Worm (Caenorhabditis elegans) whole organism, young adult: ENCODE results near the gene polg-1.

ENCODE experiments used
- F10E7.11 ChIP-seq: sonication (generic microtip); optimal IDR thresholded peaks from 2 replicates; lab custom pipeline; 2017; ENCODE audit warnings: mild to moderate bottlenecking, missing genetic modification characterization, moderate library complexity, missing compliant biosample characterization
- F49E8.2 ChIP-seq: sonication (generic microtip); optimal IDR thresholded peaks from 3 replicates; lab custom pipeline; 2017; ENCODE audit warnings: missing genetic modification characterization, mild to moderate bottlenecking, missing compliant biosample characterization, antibody characterized with exemption, moderate library complexity; ENCODE audit not compliant: insufficient read depth
- Y56A3A.18 ChIP-seq: fragments of 200-800 bp; sonication (Bioruptor generic); IDR thresholded peaks from 2 replicates; pipeline ENCODE4 v1.3.6; 2022; ENCODE audit warnings: missing genetic modification reagents, missing genetic modification characterization, missing compliant biosample characterization
- Y67H2A.10 ChIP-seq: fragments of 200-800 bp; sonication (Bioruptor generic); conservative IDR thresholded peaks from 2 replicates; pipeline ENCODE4 v1.3.6; 2022; ENCODE audit warnings: missing genetic modification reagents, missing genetic modification characterization, missing compliant biosample characterization
- Y79H2A.3 ChIP-seq: fragments of 200-800 bp; sonication (Bioruptor generic); conservative IDR thresholded peaks from 2 replicates; pipeline ENCODE4 v1.3.6; 2022; ENCODE audit warnings: missing genetic modification reagents, missing genetic modification characterization, missing compliant biosample characterization
- ZK185.1 ChIP-seq: sonication (generic microtip); optimal IDR thresholded peaks from 2 replicates; lab custom pipeline; 2016; ENCODE audit warnings: mild to moderate bottlenecking, missing genetic modification characterization, missing compliant biosample characterization; ENCODE audit not compliant: poor library complexity, severe bottlenecking
- ama-1 ChIP-seq, 3 experiments: fragments of 150-350 bp in 1 of 3; sonication (generic microtip) in 2 of 3; optimal IDR thresholded peaks; 2 replicates each; lab custom pipeline; 2014 to 2018; ENCODE audit warnings: missing biosample characterization in 2 of 3, missing genetic modification characterization in 2 of 3, missing genetic modification reagents in 2 of 3
- attf-3 ChIP-seq: fragments of 200-800 bp; sonication (Bioruptor generic); conservative IDR thresholded peaks from 2 replicates; pipeline ENCODE4 v1.3.6; 2022; ENCODE audit warnings: missing genetic modification reagents, missing genetic modification characterization, missing compliant biosample characterization
- bed-2 ChIP-seq: fragments of 200-800 bp; sonication (Bioruptor generic); IDR thresholded peaks from 2 replicates; pipeline ENCODE4 v1.3.6; 2022; ENCODE audit warnings: missing genetic modification reagents, missing genetic modification characterization, missing compliant biosample characterization
- repo-1 ChIP-seq: sonication (generic microtip); optimal IDR thresholded peaks from 2 replicates; lab custom pipeline; 2017; ENCODE audit warnings: mild to moderate bottlenecking, missing genetic modification characterization, missing compliant biosample characterization
- tbp1 ChIP-seq: fragments of 200-800 bp; sonication (Bioruptor generic); optimal IDR thresholded peaks from 2 replicates; lab custom pipeline; 2018; ENCODE audit warnings: mild to moderate bottlenecking, missing genetic modification characterization, missing compliant biosample characterization

DNA sequence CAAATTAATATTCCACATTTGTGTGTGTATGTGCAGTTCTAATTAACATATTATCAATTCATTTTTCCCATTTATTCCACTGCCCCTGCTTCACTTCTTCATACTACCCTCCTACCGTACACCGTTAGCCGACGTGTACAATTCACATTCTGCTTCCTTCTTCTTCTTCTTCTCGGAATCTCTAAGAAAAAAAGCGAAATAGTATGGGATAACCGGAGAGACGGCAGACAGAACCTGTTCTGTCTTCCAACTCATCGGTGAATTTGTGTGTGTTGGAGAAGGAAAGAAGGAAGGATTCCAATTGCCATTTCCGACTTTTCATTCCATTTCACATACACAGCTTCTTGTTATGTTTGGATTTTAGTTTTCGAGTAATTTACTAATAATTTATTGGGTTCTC, 37.8 kb upstream of the polg-1 start:
- TF ChIP-seq attf-3 (no peak), repo-1 (tag; lab: Kevin White, UChicago) (no peak), bed-2 (GFP tag; lab: Robert Waterston, UW) (no peak), ZK185.1 (tag; lab: Kevin White, UChicago) (no peak), F10E7.11 (tag; lab: Kevin White, UChicago) (no peak), Y67H2A.10 (GFP tag; lab: Robert Waterston, UW) (no peak), F49E8.2 (tag; lab: Kevin White, UChicago) (no peak), Y79H2A.3 (no peak), ama-1 (optimal IDR thresholded peaks at IDR 0.05; lab: Kevin White, UChicago) (no peak), ama-1 (GFP tag; optimal IDR thresholded peaks at IDR 0.05; lab: Kevin White, UChicago) (no peak), Y56A3A.18 (GFP tag; lab: Robert Waterston, UW) (no peak), tbp1 (GFP tag; lab: Kevin White, UChicago) (no peak)
